Fruit fly (Drosophila melanogaster) whole organism, embryonic: ENCODE data around the gene prd1.

Experiments
- ATbp ChIP-seq: fragments of 200-800 bp; sonication (Bioruptor generic); optimal IDR thresholded peaks from 2 replicates; lab custom pipeline; 2017; ENCODE audit warnings: missing biosample characterization, mild to moderate bottlenecking, missing genetic modification characterization, missing genetic modification reagents
- CG10959 ChIP-seq: fragments of 200-800 bp; sonication (Bioruptor generic); IDR thresholded peaks from 2 replicates; pipeline ENCODE4 v1.3.6; 2022; ENCODE audit warnings: missing biosample characterization, missing genetic modification characterization
- CG18262 ChIP-seq: fragments of 200-800 bp; optimal IDR thresholded peaks from 3 replicates; lab custom pipeline; 2019; ENCODE audit warnings: missing biosample characterization, mild to moderate bottlenecking, missing genetic modification characterization, moderate library complexity
- CG6654 ChIP-seq: fragments of 200-800 bp; sonication (Bioruptor generic); optimal IDR thresholded peaks from 2 replicates; lab custom pipeline; 2017; ENCODE audit warnings: missing biosample characterization, mild to moderate bottlenecking, missing genetic modification characterization
- CG6791 ChIP-seq: fragments of 200-800 bp; sonication (Bioruptor generic); IDR thresholded peaks from 3 replicates; pipeline ENCODE4 v1.3.6; 2022; ENCODE audit warnings: missing biosample characterization, missing genetic modification characterization; ENCODE audit not compliant: partially characterized antibody
- CG9437 ChIP-seq: fragments of 200-800 bp; sonication (Bioruptor generic); optimal IDR thresholded peaks from 2 replicates; lab custom pipeline; 2018; ENCODE audit warnings: missing biosample characterization, mild to moderate bottlenecking, missing genetic modification characterization
- NfI ChIP-seq: fragments of 200-800 bp; sonication (Bioruptor generic); optimal IDR thresholded peaks from 3 replicates; lab custom pipeline; 2018; ENCODE audit warnings: missing biosample characterization, mild to moderate bottlenecking, missing genetic modification characterization, moderate library complexity
- maf-S ChIP-seq: fragments of 200-800 bp; sonication (Bioruptor generic); optimal IDR thresholded peaks from 2 replicates; lab custom pipeline; 2016; ENCODE audit warnings: missing biosample characterization, missing genetic modification characterization
- ssp ChIP-seq: fragments of 200-800 bp; sonication (Bioruptor generic); IDR thresholded peaks from 2 replicates; pipeline ENCODE4 v1.3.6; 2022; ENCODE audit warnings: missing biosample characterization, missing genetic modification characterization

DNA sequence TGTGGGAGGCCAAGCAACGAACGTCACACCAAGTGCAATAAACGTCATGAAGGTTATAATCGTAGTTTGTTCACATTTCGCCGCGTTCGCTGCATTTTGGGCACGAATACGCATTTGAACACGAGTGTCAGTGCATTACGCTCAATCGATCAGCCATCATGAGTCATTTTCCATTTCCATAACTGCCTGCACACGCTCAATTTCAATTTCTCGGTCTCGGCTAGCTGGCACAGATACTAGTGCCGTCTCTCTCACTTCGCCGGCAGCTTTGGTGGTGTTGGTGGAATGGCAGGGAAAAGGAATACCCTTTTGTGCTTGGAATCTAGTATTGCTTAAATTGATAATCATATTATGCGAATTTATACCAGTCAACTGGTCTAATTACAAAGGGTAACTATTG is 25.1 kb downstream of the prd1 start:
- no peak for TF ChIP-seq CG6791 (GFP tag; lab: Robert Waterston, UW)
- TF ChIP-seq CG18262 (tag; lab: Kevin White, UChicago): no peak
- TF ChIP-seq CG9437 (GFP tag; lab: Kevin White, UChicago): no peak
- TF ChIP-seq CG6654 (GFP tag; lab: Kevin White, UChicago): no peak
- TF ChIP-seq NfI: no peak
- TF ChIP-seq ATbp (GFP tag; lab: Kevin White, UChicago): no peak
- TF ChIP-seq CG10959 (GFP tag; lab: Robert Waterston, UW): no peak
- no peak for TF ChIP-seq ssp (GFP tag; lab: Robert Waterston, UW)
- TF ChIP-seq maf-S (GFP tag; lab: Kevin White, UChicago): no peak
